Worm (Caenorhabditis elegans): Measurements from ENCODE around the gene T01B7.13.

Gene T01B7.13

ce11 chrII:8737456-8737855 lies 22.3 kb downstream of the T01B7.13 start, which contains the start of gene idpb-4:
TSS of gene idpb-4 (minus strand) at chrII:8737556.
- TF ChIP-seq unc-130 (GFP tag; optimal IDR thresholded peaks at IDR 0.05) (no peak), madf-9 (GFP tag; conservative IDR thresholded peaks at IDR 0.05) (no peak), T26A8.4 (GFP tag; IDR thresholded peaks at IDR 0.05) (no peak), nhr-41 (GFP tag; IDR thresholded peaks at IDR 0.05) (no peak), daf-16 (GFP tag; optimal IDR thresholded peaks at IDR 0.05) (no peak), daf-16 (tag; optimal IDR thresholded peaks at IDR 0.05) (no peak), Y48G9A.11 (GFP tag; IDR thresholded peaks at IDR 0.05) (no peak), spr-1 (tag; optimal IDR thresholded peaks at IDR 0.05) (no peak)

- TF ChIP-seq ama-1 (optimal IDR thresholded peaks at IDR 0.05), result no peak
- TF ChIP-seq egl-27 (tag; optimal IDR thresholded peaks at IDR 0.05), result no peak
- TF ChIP-seq dve-1 (tag; optimal IDR thresholded peaks at IDR 0.05; ENCODE audit: insufficient read depth), result peak; percentile 49
- no peak for TF ChIP-seq hlh-30 (tag; optimal IDR thresholded peaks at IDR 0.05; ENCODE audit: insufficient read depth)
- no peak for TF ChIP-seq daf-16 (GFP tag; optimal IDR thresholded peaks at IDR 0.05)
- peak; percentile 92 for TF ChIP-seq daf-16 (tag; optimal IDR thresholded peaks at IDR 0.05)
- TF ChIP-seq php-3 (GFP tag; IDR thresholded peaks at IDR 0.05), result no peak
- TF ChIP-seq hlh-11 (tag; optimal IDR thresholded peaks at IDR 0.05), result peak; percentile 20
- no peak for TF ChIP-seq skn-1 (tag; optimal IDR thresholded peaks at IDR 0.05)
- no peak for TF ChIP-seq hif-1 (tag; optimal IDR thresholded peaks at IDR 0.05)
- no peak for TF ChIP-seq nhr-48 (tag; optimal IDR thresholded peaks at IDR 0.05)
- TF ChIP-seq lin-29 (GFP tag; IDR thresholded peaks at IDR 0.05), result no peak
- TF ChIP-seq F37D6.2 (tag; optimal IDR thresholded peaks at IDR 0.05), result no peak
- no peak for TF ChIP-seq lir-3 (tag; optimal IDR thresholded peaks at IDR 0.05)
These were observed 23.0 kb downstream of the T01B7.13 start for ce11 chrII:8738244-8738643.

- TF ChIP-seq mdl-1 (tag; optimal IDR thresholded peaks at IDR 0.05) (peak in 1 of 2 experiments; percentile 34), dve-1 (tag; optimal IDR thresholded peaks at IDR 0.05; ENCODE audit: insufficient read depth) (peak; percentile 92), vab-7 (GFP tag; IDR thresholded peaks at IDR 0.05) (no peak), ceh-82 (tag; optimal IDR thresholded peaks at IDR 0.05) (no peak), ceh-32 (tag; optimal IDR thresholded peaks at IDR 0.05; ENCODE audit: poor library complexity) (no peak), hlh-11 (tag; optimal IDR thresholded peaks at IDR 0.05) (peak; percentile 53), nhr-102 (tag; optimal IDR thresholded peaks at IDR 0.05) (peak; percentile 22), nhr-77 (tag; optimal IDR thresholded peaks at IDR 0.05) (peak; percentile 82), nhr-10 (tag; optimal IDR thresholded peaks at IDR 0.05) (peak; percentile 23), hlh-30 (tag; optimal IDR thresholded peaks at IDR 0.05; ENCODE audit: insufficient read depth) (peak; percentile 11), nhr-28 (tag; optimal IDR thresholded peaks at IDR 0.05) (peak; percentile 66), dmd-6 (GFP tag; IDR thresholded peaks at IDR 0.05) (peak; percentile 57), lir-3 (tag; optimal IDR thresholded peaks at IDR 0.05) (no peak), nhr-48 (tag; optimal IDR thresholded peaks at IDR 0.05) (peak; percentile 64), daf-16 (GFP tag; optimal IDR thresholded peaks at IDR 0.05) (no peak), daf-16 (tag; optimal IDR thresholded peaks at IDR 0.05) (peak; percentile 99), lin-29 (GFP tag; IDR thresholded peaks at IDR 0.05) (no peak), dmd-8 (GFP tag; IDR thresholded peaks at IDR 0.05) (no peak), egl-27 (tag; optimal IDR thresholded peaks at IDR 0.05) (no peak), F44E2.7 (GFP tag; IDR thresholded peaks at IDR 0.05) (no peak), mes-2 (tag; optimal IDR thresholded peaks at IDR 0.05; ENCODE audit: poor library complexity, severe bottlenecking) (no peak), php-3 (GFP tag; IDR thresholded peaks at IDR 0.05) (peak; percentile 98), pqm-1 (tag; optimal IDR thresholded peaks at IDR 0.05) (peak; percentile 25), jun-1 (tag; optimal IDR thresholded peaks at IDR 0.05) (no peak), unc-130 (GFP tag; optimal IDR thresholded peaks at IDR 0.05) (no peak)
These were observed 23.8 kb downstream of the T01B7.13 start for ce11 chrII:8738955-8739354.

ce11 chrII:8740326-8740949 lies 25.2 kb downstream of the T01B7.13 start:
- TF ChIP-seq lsy-2 (tag; optimal IDR thresholded peaks at IDR 0.05), result peak in 1 of 2 experiments; percentile 42
- peak; percentile 22 for TF ChIP-seq nhr-102 (tag; optimal IDR thresholded peaks at IDR 0.05)
- TF ChIP-seq mdl-1 (tag; optimal IDR thresholded peaks at IDR 0.05), result peak; percentile 49 to 82
- peak; percentile 84 for TF ChIP-seq nhr-28 (tag; optimal IDR thresholded peaks at IDR 0.05)
- TF ChIP-seq nhr-11 (tag; optimal IDR thresholded peaks at IDR 0.05), result peak; percentile 14
- peak; percentile 81 for TF ChIP-seq pqm-1 (tag; optimal IDR thresholded peaks at IDR 0.05)
- TF ChIP-seq mxl-3 (GFP tag; optimal IDR thresholded peaks at IDR 0.05), result peak; percentile 35
- TF ChIP-seq dmd-6 (GFP tag; IDR thresholded peaks at IDR 0.05), result peak; percentile 98
- peak; percentile 75 for TF ChIP-seq dve-1 (tag; optimal IDR thresholded peaks at IDR 0.05; ENCODE audit: insufficient read depth)
- peak; percentile 62; the same call in 1 of the 2 replicates for TF ChIP-seq mdt-29 (GFP tag; IDR thresholded peaks at IDR 0.05)
- TF ChIP-seq gei-8 (GFP tag; optimal IDR thresholded peaks at IDR 0.05), result peak; percentile 52
- no peak for TF ChIP-seq spr-3 (GFP tag; optimal IDR thresholded peaks at IDR 0.05)
- TF ChIP-seq tra-1 (GFP tag; IDR thresholded peaks at IDR 0.05), result peak; percentile 84
- peak; percentile 71 for TF ChIP-seq nhr-77 (tag; optimal IDR thresholded peaks at IDR 0.05)
- TF ChIP-seq hlh-11 (tag; optimal IDR thresholded peaks at IDR 0.05), result peak; percentile 87
- TF ChIP-seq hif-1 (tag; optimal IDR thresholded peaks at IDR 0.05), result peak; percentile 62 to 96
- TF ChIP-seq nhr-10 (tag; optimal IDR thresholded peaks at IDR 0.05), result peak; percentile 39
- TF ChIP-seq fkh-10 (GFP tag; optimal IDR thresholded peaks at IDR 0.05), result no peak

Data from whole organism, L4 larva.